Fruit fly (Drosophila melanogaster): ENCODE results near the gene CG31267.

CG31267 gene

dm6 chr3R:17135747-17136146 is 1.8 kb downstream of the CG31267 start, which contains the start of gene CG5246:
CG5246 (plus strand) TSS chr3R:17136111.
- TF ChIP-seq CG4496 (GFP tag; IDR thresholded peaks at IDR 0.05) (no peak), CG17806 (tag; optimal IDR thresholded peaks at IDR 0.05) (no peak)

- no peak for TF ChIP-seq CG8159 (tag; optimal IDR thresholded peaks at IDR 0.05)
- TF ChIP-seq CG34367 (tag; optimal IDR thresholded peaks at IDR 0.05): no peak
- no peak for TF ChIP-seq Pif1B (GFP tag; optimal IDR thresholded peaks at IDR 0.05)
- TF ChIP-seq CG15710 (tag; optimal IDR thresholded peaks at IDR 0.05): no peak
- no peak for TF ChIP-seq CG14655 (GFP tag; optimal IDR thresholded peaks at IDR 0.05)
- TF ChIP-seq CG12605 (GFP tag; IDR thresholded peaks at IDR 0.05): no peak
- TF ChIP-seq CG10348 (GFP tag; IDR thresholded peaks at IDR 0.05): no peak
- no peak for TF ChIP-seq Pif1A (GFP tag; optimal IDR thresholded peaks at IDR 0.05)
- TF ChIP-seq CG17806 (tag; optimal IDR thresholded peaks at IDR 0.05): no peak
- TF ChIP-seq D1 (tag; optimal IDR thresholded peaks at IDR 0.05): no peak
- no peak for TF ChIP-seq gl (tag; optimal IDR thresholded peaks at IDR 0.05)
- no peak for TF ChIP-seq rn (GFP tag; IDR thresholded peaks at IDR 0.05)
Observed at dm6 chr3R:17137593-17137992, 3.6 kb downstream of the CG31267 start, which contains the start of gene CG5255. CG5255 (plus strand) TSS chr3R:17137893.

DNA sequence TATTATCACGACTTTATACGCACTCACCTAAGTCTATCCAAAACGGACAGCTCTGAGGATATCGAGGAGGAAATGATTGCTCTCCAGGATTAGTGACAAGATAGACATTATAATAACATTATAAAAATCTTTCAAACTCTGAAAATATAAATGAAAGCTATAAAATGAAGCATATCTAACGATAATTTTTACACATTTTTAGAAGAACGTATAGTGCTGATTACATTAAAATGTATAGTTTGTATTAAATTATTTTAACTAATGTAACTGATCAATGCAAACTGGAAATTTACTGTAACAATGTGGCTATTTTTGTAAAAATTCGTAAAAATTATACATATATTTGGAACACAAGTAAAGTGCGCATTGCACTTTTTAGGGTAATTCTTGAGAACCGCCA is 4.7 kb downstream of the CG31267 start, which contains the start of gene CG5265:
TSS of gene CG5265 (plus strand) at position 301 of the 400 bp plus-strand sequence.
- no peak for TF ChIP-seq CG9948 (tag; optimal IDR thresholded peaks at IDR 0.05)
- TF ChIP-seq gl (tag; optimal IDR thresholded peaks at IDR 0.05): no peak
- TF ChIP-seq Snoo (tag; optimal IDR thresholded peaks at IDR 0.05): no peak
- no peak for TF ChIP-seq fd96Ca (GFP tag; IDR thresholded peaks at IDR 0.05)
- no peak for TF ChIP-seq Ets98B (GFP tag; IDR thresholded peaks at IDR 0.05)
- no peak for TF ChIP-seq CG32121 (GFP tag; IDR thresholded peaks at IDR 0.05)
- TF ChIP-seq CG8301 (tag; optimal IDR thresholded peaks at IDR 0.05): no peak
- TF ChIP-seq CG8159 (tag; optimal IDR thresholded peaks at IDR 0.05): no peak
- no peak for TF ChIP-seq CG34367 (tag; optimal IDR thresholded peaks at IDR 0.05)

- TF ChIP-seq CG13204 (GFP tag; optimal IDR thresholded peaks at IDR 0.05) (no peak), CG12605 (GFP tag; IDR thresholded peaks at IDR 0.05) (no peak)
Observed at dm6 chr3R:17142304-17142703, 8.3 kb downstream of the CG31267 start, which contains the start of gene TwdlW. TwdlW (minus strand) TSS chr3R:17142404.

- TF ChIP-seq Pif1B (GFP tag; optimal IDR thresholded peaks at IDR 0.05): no peak
- no peak for TF ChIP-seq CG14655 (GFP tag; optimal IDR thresholded peaks at IDR 0.05)
- TF ChIP-seq CG32121 (GFP tag; IDR thresholded peaks at IDR 0.05): no peak
- no peak for TF ChIP-seq D1 (tag; optimal IDR thresholded peaks at IDR 0.05)
- TF ChIP-seq Snoo (tag; optimal IDR thresholded peaks at IDR 0.05): no peak
- no peak for TF ChIP-seq CG9948 (tag; optimal IDR thresholded peaks at IDR 0.05)
- TF ChIP-seq CG10348 (GFP tag; IDR thresholded peaks at IDR 0.05): no peak
Observed at dm6 chr3R:17147647-17148244, 13.7 kb downstream of the CG31267 start.

- TF ChIP-seq CG4496 (GFP tag; IDR thresholded peaks at IDR 0.05) (0 out of 3 replicates have a peak, but pooled peaks have one; percentile 41), EcR (GFP tag; optimal IDR thresholded peaks at IDR 0.05) (no peak)
Observed at dm6 chr3R:17149080-17149746, 15.2 kb downstream of the CG31267 start, which contains the start of the genes m-cup and Det. m-cup (minus strand) TSS chr3R:17149412. Det (plus strand) TSS chr3R:17149667.

- no peak for TF ChIP-seq Snoo (tag; optimal IDR thresholded peaks at IDR 0.05)
- no peak for TF ChIP-seq CG17806 (tag; optimal IDR thresholded peaks at IDR 0.05)
- no peak for TF ChIP-seq CG14655 (GFP tag; optimal IDR thresholded peaks at IDR 0.05)
- no peak for TF ChIP-seq D1 (tag; optimal IDR thresholded peaks at IDR 0.05)
- no peak for TF ChIP-seq EcR (GFP tag; optimal IDR thresholded peaks at IDR 0.05)
- no peak for TF ChIP-seq CG12605 (GFP tag; IDR thresholded peaks at IDR 0.05)
- no peak for TF ChIP-seq gl (tag; optimal IDR thresholded peaks at IDR 0.05)
- TF ChIP-seq CG8159 (tag; optimal IDR thresholded peaks at IDR 0.05): no peak
- no peak for TF ChIP-seq CG8301 (tag; optimal IDR thresholded peaks at IDR 0.05)
- TF ChIP-seq Ets98B (GFP tag; IDR thresholded peaks at IDR 0.05): no peak
- no peak for TF ChIP-seq CG9948 (tag; optimal IDR thresholded peaks at IDR 0.05)
- TF ChIP-seq Pif1A (GFP tag; optimal IDR thresholded peaks at IDR 0.05): no peak
- no peak for TF ChIP-seq rn (GFP tag; IDR thresholded peaks at IDR 0.05)
- TF ChIP-seq fd96Ca (GFP tag; IDR thresholded peaks at IDR 0.05): no peak
- no peak for TF ChIP-seq Pif1B (GFP tag; optimal IDR thresholded peaks at IDR 0.05)
Observed at dm6 chr3R:17150287-17150686, 16.3 kb downstream of the CG31267 start, which contains the start of gene Smug. Smug (plus strand) TSS chr3R:17150587.
